Worm (Caenorhabditis elegans) whole organism, mixed stage, embryonic: ENCODE data around the gene Y59H11AM.4.

Experiments used
- nhr-237 ChIP-seq: fragments of 150-350 bp; optimal IDR thresholded peaks from 2 replicates; lab custom pipeline; 2014; ENCODE audit warnings: missing biosample characterization, missing genetic modification characterization
- nhr-28 ChIP-seq: fragments of 150-350 bp; optimal IDR thresholded peaks from 2 replicates; lab custom pipeline; 2014; ENCODE audit warnings: missing biosample characterization, missing genetic modification characterization

DNA sequence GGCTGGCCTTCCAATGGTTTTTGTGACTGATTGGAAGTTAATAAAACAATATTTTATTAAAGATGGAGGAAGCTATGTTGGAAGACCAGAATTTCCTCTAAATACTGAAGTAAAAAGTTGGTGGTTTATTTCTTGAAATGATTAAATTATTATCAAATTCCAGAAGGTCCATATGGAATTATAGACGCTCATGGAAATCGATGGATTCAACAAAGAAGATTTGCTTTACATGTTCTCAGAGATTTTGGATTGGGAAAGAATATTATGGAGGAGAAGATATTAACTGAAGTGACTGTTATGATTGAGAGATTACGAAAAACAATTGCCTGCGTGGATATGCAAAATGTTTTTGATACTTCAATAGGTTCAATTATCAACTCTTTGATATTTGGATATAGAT lies 45.2 kb upstream of the Y59H11AM.4 start:
- no peak for TF ChIP-seq nhr-237 (tag; lab: Kevin White, UChicago)
- TF ChIP-seq nhr-28 (tag; lab: Kevin White, UChicago) = no peak
